Fruit fly (Drosophila melanogaster) whole organism, embryonic: ENCODE results near the gene Cpsf5.

Experiments
- CG2678 ChIP-seq: fragments of 200-800 bp; sonication (Bioruptor generic); optimal IDR thresholded peaks from 3 replicates; lab custom pipeline; 2019; ENCODE audit warnings: missing biosample characterization, mild to moderate bottlenecking, missing genetic modification characterization, moderate library complexity
- CG2712 ChIP-seq: fragments of 200-800 bp; optimal IDR thresholded peaks from 3 replicates; lab custom pipeline; 2019; ENCODE audit warnings: missing biosample characterization, mild to moderate bottlenecking, missing genetic modification characterization, moderate library complexity
- CG32532 ChIP-seq: fragments of 200-800 bp; sonication (Bioruptor generic); IDR thresholded peaks from 2 replicates; pipeline ENCODE4 v1.3.6; 2022; ENCODE audit warnings: missing biosample characterization, missing genetic modification characterization
- CG8944 ChIP-seq: fragments of 200-800 bp; sonication (Bioruptor generic); optimal IDR thresholded peaks from 3 replicates; lab custom pipeline; 2016; ENCODE audit warnings: missing biosample characterization, missing genetic modification characterization
- Fer1 ChIP-seq: fragments of 200-800 bp; sonication (Bioruptor generic); optimal IDR thresholded peaks from 2 replicates; lab custom pipeline; 2017; ENCODE audit warnings: missing biosample characterization, mild to moderate bottlenecking, missing genetic modification characterization
- YL-1 ChIP-seq: fragments of 200-800 bp; sonication (Bioruptor generic); optimal IDR thresholded peaks from 3 replicates; lab custom pipeline; 2017; ENCODE audit warnings: missing biosample characterization, mild to moderate bottlenecking, missing genetic modification characterization
- dmrt11E ChIP-seq: fragments of 200-800 bp; sonication (Bioruptor generic); optimal IDR thresholded peaks from 3 replicates; lab custom pipeline; 2018; ENCODE audit warnings: missing biosample characterization, mild to moderate bottlenecking, missing genetic modification characterization, moderate library complexity
- tap ChIP-seq: fragments of 200-800 bp; optimal IDR thresholded peaks from 3 replicates; lab custom pipeline; 2019; ENCODE audit warnings: missing biosample characterization, mild to moderate bottlenecking, missing genetic modification characterization, moderate library complexity

DNA sequence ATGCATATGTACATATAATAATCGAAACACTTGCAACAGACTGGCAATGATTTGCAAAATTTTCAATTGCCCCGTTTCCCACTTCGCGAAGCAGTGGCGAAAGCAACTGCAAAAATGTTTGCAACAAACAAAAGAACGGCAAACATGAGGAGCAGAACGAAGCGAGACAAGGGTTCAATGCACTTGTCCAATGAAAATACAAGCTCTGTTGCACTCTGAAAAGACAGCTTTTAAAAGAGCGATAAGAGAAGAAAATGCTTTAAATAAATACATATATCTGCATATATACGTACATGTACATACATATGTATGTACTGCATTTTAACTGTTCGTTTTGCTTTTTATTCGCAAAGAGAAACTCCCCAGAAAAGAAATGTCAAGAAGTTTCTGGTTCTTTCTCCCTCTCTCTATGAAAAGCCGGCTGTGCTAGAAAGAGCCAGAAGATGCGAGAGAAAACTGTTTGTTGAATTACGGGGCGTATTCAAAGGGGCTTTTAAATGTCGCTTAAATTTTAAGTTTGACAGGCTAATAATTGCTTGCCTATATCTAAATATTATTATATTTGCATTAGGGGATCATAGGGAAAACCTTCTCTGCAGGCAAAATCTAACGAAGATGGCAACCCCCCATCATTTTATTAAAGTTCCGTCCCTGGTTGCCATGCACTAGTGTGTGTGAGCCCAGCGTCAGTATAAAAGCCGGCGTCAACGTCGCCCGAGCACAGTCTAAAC, 27.3 kb upstream of the Cpsf5 start, which contains the start of gene Hsp27:
- peak; percentile 97 for TF ChIP-seq Fer1 (GFP tag; lab: Kevin White, UChicago)
- TF ChIP-seq CG32532 (GFP tag; lab: Robert Waterston, UW) = peak; percentile 99
- TF ChIP-seq CG8944 (GFP tag; lab: Kevin White, UChicago) = peak; percentile 86
- TF ChIP-seq YL-1 (GFP tag; lab: Kevin White, UChicago) = peak; percentile 94
- TF ChIP-seq CG2678 (tag; lab: Kevin White, UChicago) = peak; percentile 98
- TF ChIP-seq tap = peak; percentile 96
- peak; percentile 95 for TF ChIP-seq dmrt11E
- TF ChIP-seq CG2712 (tag; lab: Kevin White, UChicago) = peak; percentile 99
